Worm (Caenorhabditis elegans) whole organism, early embryonic: ENCODE measurements around the gene zmp-1.

Experiments used
- B0310.2 ChIP-seq: sonication (generic microtip); optimal IDR thresholded peaks from 2 replicates; lab custom pipeline; 2016; ENCODE audit warnings: mild to moderate bottlenecking, missing genetic modification characterization, missing compliant biosample characterization
- F13C5.2 ChIP-seq: sonication (generic microtip); optimal IDR thresholded peaks from 2 replicates; lab custom pipeline; 2017; ENCODE audit warnings: mild to moderate bottlenecking, missing genetic modification characterization, inconsistent platforms, missing compliant biosample characterization
- aly-1 ChIP-seq: sonication (generic microtip); optimal IDR thresholded peaks from 2 replicates; lab custom pipeline; 2016; ENCODE audit warnings: missing genetic modification characterization, missing compliant biosample characterization
- ama-1 ChIP-seq: fragments of 150-350 bp; optimal IDR thresholded peaks from 2 replicates; lab custom pipeline; 2014
- ceh-13 ChIP-seq: fragments of 200-800 bp; sonication (Bioruptor generic); optimal IDR thresholded peaks from 2 replicates; lab custom pipeline; 2018; ENCODE audit warnings: mild to moderate bottlenecking, missing genetic modification characterization, missing compliant biosample characterization
- ceh-36 ChIP-seq: sonication (generic microtip); optimal IDR thresholded peaks from 2 replicates; lab custom pipeline; 2016; ENCODE audit warnings: missing genetic modification characterization, inconsistent platforms, missing compliant biosample characterization
- ets-7 ChIP-seq: sonication (generic microtip); optimal IDR thresholded peaks from 2 replicates; lab custom pipeline; 2016; ENCODE audit warnings: missing genotype, missing genetic modification characterization, missing compliant biosample characterization
- flt-1 ChIP-seq: fragments of 200-800 bp; sonication (Bioruptor generic); IDR thresholded peaks from 2 replicates; pipeline ENCODE4 v1.3.6; 2022; ENCODE audit warnings: missing genetic modification characterization, missing compliant biosample characterization
- hmbx-1 ChIP-seq: sonication (generic microtip); optimal IDR thresholded peaks from 2 replicates; lab custom pipeline; 2016; ENCODE audit warnings: mild to moderate bottlenecking, missing genetic modification characterization, missing compliant biosample characterization
- hmg-4 ChIP-seq: fragments of 200-800 bp; sonication (Bioruptor generic); optimal IDR thresholded peaks from 2 replicates; lab custom pipeline; 2018; ENCODE audit warnings: mild to moderate bottlenecking, missing genetic modification characterization, missing compliant biosample characterization
- hnd-1 ChIP-seq: sonication (generic microtip); optimal IDR thresholded peaks from 2 replicates; lab custom pipeline; 2016; ENCODE audit warnings: missing genetic modification characterization, missing compliant biosample characterization
- pes-1 ChIP-seq: fragments of 200-800 bp; sonication (Bioruptor generic); IDR thresholded peaks from 2 replicates; pipeline ENCODE4 v1.3.6; 2022; ENCODE audit warnings: missing genetic modification reagents, missing genetic modification characterization, missing compliant biosample characterization
- scrt-1 ChIP-seq: fragments of 200-800 bp; sonication (Bioruptor generic); IDR thresholded peaks from 2 replicates; pipeline ENCODE4 v1.3.6; 2022; ENCODE audit warnings: missing genetic modification characterization, missing compliant biosample characterization
- sea-1 ChIP-seq: fragments of 200-800 bp; sonication (Bioruptor generic); conservative IDR thresholded peaks from 2 replicates; pipeline ENCODE4 v1.3.6; 2022; ENCODE audit warnings: missing genetic modification characterization, missing compliant biosample characterization
- tbx-11 ChIP-seq: fragments of 200-800 bp; sonication (Bioruptor generic); IDR thresholded peaks from 2 replicates; pipeline ENCODE4 v1.3.6; 2022; ENCODE audit warnings: missing genetic modification characterization, missing compliant biosample characterization
- tbx-37 ChIP-seq: fragments of 200-800 bp; sonication (Bioruptor generic); conservative IDR thresholded peaks from 2 replicates; pipeline ENCODE4 v1.3.6; 2022; ENCODE audit warnings: missing genetic modification reagents, missing genetic modification characterization, missing compliant biosample characterization
- tra-4 ChIP-seq: sonication (generic microtip); optimal IDR thresholded peaks from 2 replicates; lab custom pipeline; 2017; ENCODE audit warnings: missing genetic modification characterization, missing compliant biosample characterization

The zmp-1 gene

ce11 chrIII:5953041-5953912 lies 20.5 kb upstream of the zmp-1 start:
- TF ChIP-seq tbx-11 (GFP tag; lab: Robert Waterston, UW) (no peak), hmbx-1 (tag; lab: Kevin White, UChicago) (no peak), ceh-36 (tag; lab: Kevin White, UChicago) (no peak), sea-1 (GFP tag; lab: Robert Waterston, UW) (no peak), ceh-13 (no peak), ets-7 (tag; lab: Kevin White, UChicago) (no peak)

- TF ChIP-seq hnd-1 (tag; lab: Kevin White, UChicago): no peak
- no peak for TF ChIP-seq tra-4 (tag; lab: Kevin White, UChicago)
- TF ChIP-seq ceh-36 (tag; lab: Kevin White, UChicago): no peak
- no peak for TF ChIP-seq scrt-1 (GFP tag; lab: Robert Waterston, UW)
- TF ChIP-seq pes-1 (GFP tag; lab: Robert Waterston, UW): no peak
- TF ChIP-seq hmbx-1 (tag; lab: Kevin White, UChicago): no peak
- no peak for TF ChIP-seq hmg-4 (GFP tag; lab: Kevin White, UChicago)
- TF ChIP-seq tbx-11 (GFP tag; lab: Robert Waterston, UW): no peak
- no peak for TF ChIP-seq B0310.2
- no peak for TF ChIP-seq ceh-13
- TF ChIP-seq aly-1 (tag; lab: Kevin White, UChicago): no peak
- TF ChIP-seq F13C5.2: no peak
- TF ChIP-seq tbx-37 (GFP tag; lab: Robert Waterston, UW): no peak
- no peak for TF ChIP-seq flt-1 (GFP tag; lab: Robert Waterston, UW)
- TF ChIP-seq ama-1: no peak
- TF ChIP-seq sea-1 (GFP tag; lab: Robert Waterston, UW): no peak
- TF ChIP-seq ets-7 (tag; lab: Kevin White, UChicago): no peak
These were observed 19.0 kb upstream of the zmp-1 start for ce11 chrIII:5951589-5952378.

DNA sequence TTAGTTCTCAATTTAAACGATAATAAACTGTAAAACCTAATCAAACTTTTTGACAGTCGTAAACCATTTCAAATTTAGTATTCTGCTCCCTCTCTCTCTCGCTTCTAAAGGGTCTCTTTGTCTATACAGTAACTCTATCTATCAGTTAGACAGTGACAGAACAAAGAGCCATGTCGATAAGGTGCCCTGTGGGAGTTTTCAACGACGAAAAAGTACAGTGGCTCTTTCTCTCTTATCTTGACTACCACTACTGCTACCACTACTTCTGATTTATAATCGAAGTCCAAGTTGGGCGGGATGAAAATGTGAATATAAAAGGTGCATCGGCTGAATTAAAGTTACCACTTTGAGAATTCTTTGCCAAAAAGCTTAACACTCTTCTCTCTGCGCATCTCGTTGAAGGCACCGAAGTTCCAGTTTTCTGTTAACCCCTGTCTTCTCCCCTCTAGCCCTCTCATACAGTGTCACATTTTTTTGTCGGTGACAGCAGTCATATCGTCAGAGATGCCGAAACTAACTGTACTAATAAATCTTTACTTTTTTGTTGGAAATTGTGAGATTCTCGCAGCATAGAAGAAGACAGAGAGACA lies 18.1 kb upstream of the zmp-1 start:
- TF ChIP-seq hnd-1 (tag; lab: Kevin White, UChicago): no peak
- no peak for TF ChIP-seq pes-1 (GFP tag; lab: Robert Waterston, UW)
- TF ChIP-seq hmg-4 (GFP tag; lab: Kevin White, UChicago): no peak
- no peak for TF ChIP-seq tbx-11 (GFP tag; lab: Robert Waterston, UW)
- no peak for TF ChIP-seq aly-1 (tag; lab: Kevin White, UChicago)
- no peak for TF ChIP-seq sea-1 (GFP tag; lab: Robert Waterston, UW)
- no peak for TF ChIP-seq F13C5.2
- TF ChIP-seq tbx-37 (GFP tag; lab: Robert Waterston, UW): no peak
- no peak for TF ChIP-seq tra-4 (tag; lab: Kevin White, UChicago)
- no peak for TF ChIP-seq ceh-13
- no peak for TF ChIP-seq ama-1
- no peak for TF ChIP-seq flt-1 (GFP tag; lab: Robert Waterston, UW)
- TF ChIP-seq ceh-36 (tag; lab: Kevin White, UChicago): no peak
- no peak for TF ChIP-seq hmbx-1 (tag; lab: Kevin White, UChicago)
- TF ChIP-seq B0310.2: no peak
- no peak for TF ChIP-seq scrt-1 (GFP tag; lab: Robert Waterston, UW)
- no peak for TF ChIP-seq ets-7 (tag; lab: Kevin White, UChicago)

- TF ChIP-seq tbx-37 (GFP tag; lab: Robert Waterston, UW): no peak
These were observed 17.1 kb upstream of the zmp-1 start for ce11 chrIII:5949817-5950216.

DNA sequence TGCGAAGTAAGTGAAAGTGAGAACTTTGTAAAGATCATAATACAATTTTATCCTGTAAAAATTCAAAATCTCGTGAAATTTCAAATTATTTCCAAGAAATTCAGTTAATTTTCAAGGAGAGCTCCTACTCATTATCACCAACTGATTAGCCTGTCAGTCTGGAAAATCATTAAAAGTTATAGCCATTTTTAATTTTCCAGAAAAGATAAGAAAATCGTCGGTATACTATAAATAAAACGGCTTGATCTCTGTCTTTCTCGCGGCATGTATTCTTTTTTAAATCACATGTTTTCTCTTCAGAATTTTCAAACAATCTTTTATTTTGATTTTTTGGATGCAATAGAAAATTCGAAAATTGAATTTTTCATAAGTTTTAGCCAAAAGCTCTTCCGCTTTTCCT lies 16.2 kb upstream of the zmp-1 start:
- TF ChIP-seq flt-1 (GFP tag; lab: Robert Waterston, UW): no peak
- no peak for TF ChIP-seq sea-1 (GFP tag; lab: Robert Waterston, UW)
- no peak for TF ChIP-seq tra-4 (tag; lab: Kevin White, UChicago)
- no peak for TF ChIP-seq B0310.2
- no peak for TF ChIP-seq ceh-13
- no peak for TF ChIP-seq hmbx-1 (tag; lab: Kevin White, UChicago)
- no peak for TF ChIP-seq tbx-37 (GFP tag; lab: Robert Waterston, UW)
- TF ChIP-seq tbx-11 (GFP tag; lab: Robert Waterston, UW): no peak
- no peak for TF ChIP-seq aly-1 (tag; lab: Kevin White, UChicago)
- no peak for TF ChIP-seq hnd-1 (tag; lab: Kevin White, UChicago)
- TF ChIP-seq pes-1 (GFP tag; lab: Robert Waterston, UW): no peak
- no peak for TF ChIP-seq F13C5.2
- TF ChIP-seq hmg-4 (GFP tag; lab: Kevin White, UChicago): no peak
- TF ChIP-seq ceh-36 (tag; lab: Kevin White, UChicago): no peak
- TF ChIP-seq scrt-1 (GFP tag; lab: Robert Waterston, UW): no peak
- TF ChIP-seq ets-7 (tag; lab: Kevin White, UChicago): no peak

ce11 chrIII:5948162-5948933 lies 15.6 kb upstream of the zmp-1 start, which contains the start of the genes F25B5.6 and F25B5.3:
TSS of gene F25B5.6 (minus strand) at chrIII:5948733.
TSS of gene F25B5.3 (plus strand) at chrIII:5948883.
- TF ChIP-seq hmbx-1 (tag; lab: Kevin White, UChicago): no peak
- TF ChIP-seq hnd-1 (tag; lab: Kevin White, UChicago): no peak
- TF ChIP-seq ceh-36 (tag; lab: Kevin White, UChicago): no peak
- no peak for TF ChIP-seq aly-1 (tag; lab: Kevin White, UChicago)
- TF ChIP-seq pes-1 (GFP tag; lab: Robert Waterston, UW): no peak
- no peak for TF ChIP-seq sea-1 (GFP tag; lab: Robert Waterston, UW)
- TF ChIP-seq scrt-1 (GFP tag; lab: Robert Waterston, UW): no peak
- TF ChIP-seq flt-1 (GFP tag; lab: Robert Waterston, UW): no peak
- no peak for TF ChIP-seq hmg-4 (GFP tag; lab: Kevin White, UChicago)
- no peak for TF ChIP-seq tbx-37 (GFP tag; lab: Robert Waterston, UW)
- TF ChIP-seq F13C5.2: no peak
- TF ChIP-seq tbx-11 (GFP tag; lab: Robert Waterston, UW): no peak
- TF ChIP-seq ama-1: no peak
- no peak for TF ChIP-seq ets-7 (tag; lab: Kevin White, UChicago)
- no peak for TF ChIP-seq B0310.2
- TF ChIP-seq tra-4 (tag; lab: Kevin White, UChicago): no peak
- no peak for TF ChIP-seq ceh-13
